Worm (Caenorhabditis elegans) whole organism, midembryonic: ENCODE data around the gene cyk-1.

Experiments used
- T22C8.4 ChIP-seq: fragments of 200-800 bp; sonication (Bioruptor generic); IDR thresholded peaks from 2 replicates; pipeline ENCODE4 v1.3.6; 2022; ENCODE audit warnings: missing genetic modification characterization, missing compliant biosample characterization
- flt-1 ChIP-seq: fragments of 200-800 bp; sonication (Bioruptor generic); IDR thresholded peaks from 2 replicates; pipeline ENCODE4 v1.3.6; 2022; ENCODE audit warnings: missing genetic modification characterization, missing compliant biosample characterization
- klf-2 ChIP-seq: fragments of 200-800 bp; sonication (Bioruptor generic); conservative IDR thresholded peaks from 2 replicates; pipeline ENCODE4 v1.3.6; 2022; ENCODE audit warnings: missing genetic modification reagents, missing genetic modification characterization, missing compliant biosample characterization
- ref-1 ChIP-seq: fragments of 200-800 bp; sonication (Bioruptor generic); conservative IDR thresholded peaks from 2 replicates; pipeline ENCODE4 v1.3.6; 2022; ENCODE audit warnings: missing genetic modification reagents, missing genetic modification characterization, missing compliant biosample characterization
- ztf-23 ChIP-seq: fragments of 200-800 bp; sonication (Bioruptor generic); IDR thresholded peaks from 2 replicates; pipeline ENCODE4 v1.3.6; 2022; ENCODE audit warnings: missing genetic modification reagents, missing genetic modification characterization, missing compliant biosample characterization
- ztf-29 ChIP-seq: fragments of 200-800 bp; sonication (Bioruptor generic); IDR thresholded peaks from 2 replicates; pipeline ENCODE4 v1.3.6; 2022; ENCODE audit warnings: missing genetic modification reagents, missing genetic modification characterization, missing compliant biosample characterization

ce11 chrIII:7073801-7074386, 44.9 kb upstream of the cyk-1 start, which contains the start of gene ZK418.5:
- TF ChIP-seq flt-1 (no peak), ref-1 (GFP tag; lab: Robert Waterston, UW) (no peak), ztf-23 (GFP tag; lab: Robert Waterston, UW) (no peak), T22C8.4 (GFP tag; lab: Robert Waterston, UW) (no peak), ztf-29 (no peak), klf-2 (no peak)
